Worm (Caenorhabditis elegans) whole organism, late embryonic: ENCODE results near the gene irld-23.

Experiments
- F13H6.1 ChIP-seq: sonication (generic microtip); optimal IDR thresholded peaks from 2 replicates; lab custom pipeline; 2016; ENCODE audit warnings: missing genetic modification characterization, missing compliant biosample characterization
- K09A11.1 ChIP-seq: sonication (generic microtip); optimal IDR thresholded peaks from 2 replicates; lab custom pipeline; 2017; ENCODE audit warnings: antibody characterized with exemption, mild to moderate bottlenecking, missing genetic modification characterization, missing compliant biosample characterization; ENCODE audit not compliant: insufficient read depth
- T23F11.4 ChIP-seq: fragments of 200-800 bp; sonication (Bioruptor generic); optimal IDR thresholded peaks from 2 replicates; lab custom pipeline; 2018; ENCODE audit warnings: mild to moderate bottlenecking, missing genetic modification characterization, missing compliant biosample characterization
- ama-1 ChIP-seq: fragments of 150-350 bp; optimal IDR thresholded peaks from 2 replicates; lab custom pipeline; 2014
- ceh-18 ChIP-seq: sonication (generic microtip); optimal IDR thresholded peaks from 2 replicates; lab custom pipeline; 2016; ENCODE audit warnings: missing genetic modification characterization, missing compliant biosample characterization
- ceh-30 ChIP-seq: fragments of 150-350 bp; optimal IDR thresholded peaks from 2 replicates; lab custom pipeline; 2014; ENCODE audit warnings: missing biosample characterization, missing genetic modification characterization
- ceh-31 ChIP-seq: sonication (generic microtip); optimal IDR thresholded peaks from 2 replicates; lab custom pipeline; 2016; ENCODE audit warnings: missing genetic modification characterization, missing compliant biosample characterization
- ceh-45 ChIP-seq: fragments of 200-800 bp; sonication (Bioruptor generic); IDR thresholded peaks from 2 replicates; pipeline ENCODE4 v1.3.6; 2022; ENCODE audit warnings: missing genetic modification reagents, missing genetic modification characterization, missing compliant biosample characterization
- ceh-9 ChIP-seq: sonication (generic microtip); optimal IDR thresholded peaks from 2 replicates; lab custom pipeline; 2016; ENCODE audit warnings: mild to moderate bottlenecking, missing genetic modification characterization, inconsistent platforms, missing compliant biosample characterization
- dve-1 ChIP-seq: sonication (generic microtip); optimal IDR thresholded peaks from 2 replicates; lab custom pipeline; 2017; ENCODE audit warnings: antibody characterized with exemption, mild to moderate bottlenecking, missing genetic modification characterization, missing compliant biosample characterization
- elt-2 ChIP-seq: sonication (generic microtip); optimal IDR thresholded peaks from 2 replicates; lab custom pipeline; 2016; ENCODE audit warnings: missing genetic modification reagents, missing genetic modification characterization, missing compliant biosample characterization
- elt-4 ChIP-seq: sonication (generic microtip); optimal IDR thresholded peaks from 2 replicates; lab custom pipeline; 2016; ENCODE audit warnings: missing genetic modification characterization, missing compliant biosample characterization
- ets-4 ChIP-seq: sonication (generic microtip); optimal IDR thresholded peaks from 2 replicates; lab custom pipeline; 2016; ENCODE audit warnings: missing genetic modification characterization, missing compliant biosample characterization
- fax-1 ChIP-seq: sonication (generic microtip); optimal IDR thresholded peaks from 2 replicates; lab custom pipeline; 2016; ENCODE audit warnings: missing genotype, missing genetic modification characterization, missing compliant biosample characterization
- fkh-10 ChIP-seq: fragments of 150-350 bp; optimal IDR thresholded peaks from 2 replicates; lab custom pipeline; 2014; ENCODE audit warnings: missing biosample characterization, missing genetic modification reagents, missing genetic modification characterization
- gmeb-2 ChIP-seq: sonication (generic microtip); optimal IDR thresholded peaks from 2 replicates; lab custom pipeline; 2016; ENCODE audit warnings: missing genetic modification characterization, inconsistent platforms, missing compliant biosample characterization
- hlh-30 ChIP-seq: sonication (generic microtip); optimal IDR thresholded peaks from 2 replicates; lab custom pipeline; 2017; ENCODE audit warnings: antibody characterized with exemption, missing genetic modification characterization, missing compliant biosample characterization; ENCODE audit not compliant: insufficient read depth
- hlh-8 ChIP-seq: sonication (generic microtip); optimal IDR thresholded peaks from 2 replicates; lab custom pipeline; 2016; ENCODE audit warnings: missing genotype, missing genetic modification characterization, missing compliant biosample characterization
- lin-11 ChIP-seq: fragments of 200-800 bp; sonication (Bioruptor generic); optimal IDR thresholded peaks from 2 replicates; lab custom pipeline; 2018; ENCODE audit warnings: mild to moderate bottlenecking, missing genetic modification characterization, missing compliant biosample characterization
- nhr-11 ChIP-seq: fragments of 150-350 bp; optimal IDR thresholded peaks from 2 replicates; lab custom pipeline; 2014; ENCODE audit warnings: missing biosample characterization, missing genetic modification characterization
- odd-2 ChIP-seq: sonication (generic microtip); optimal IDR thresholded peaks from 2 replicates; lab custom pipeline; 2017; ENCODE audit warnings: antibody characterized with exemption, mild to moderate bottlenecking, missing genetic modification characterization, missing compliant biosample characterization
- pag-3 ChIP-seq: sonication (generic microtip); optimal IDR thresholded peaks from 2 replicates; lab custom pipeline; 2016; ENCODE audit warnings: missing compliant biosample characterization, missing genetic modification characterization, borderline replicate concordance
- pat-9 ChIP-seq: fragments of 200-800 bp; sonication (Bioruptor generic); optimal IDR thresholded peaks from 2 replicates; lab custom pipeline; 2018; ENCODE audit warnings: mild to moderate bottlenecking, missing genetic modification characterization, moderate library complexity, missing compliant biosample characterization
- pax-1 ChIP-seq: fragments of 150-350 bp; optimal IDR thresholded peaks from 2 replicates; lab custom pipeline; 2014; ENCODE audit warnings: missing biosample characterization, missing genetic modification characterization
- pha-2 ChIP-seq: sonication (generic microtip); optimal IDR thresholded peaks from 2 replicates; lab custom pipeline; 2017; ENCODE audit warnings: mild to moderate bottlenecking, missing genetic modification characterization, missing compliant biosample characterization
- pha-4 ChIP-seq: fragments of 150-350 bp; optimal IDR thresholded peaks from 2 replicates; lab custom pipeline; 2018; ENCODE audit warnings: missing biosample characterization, missing genetic modification reagents, missing genetic modification characterization
- pqm-1 ChIP-seq: sonication (generic microtip); optimal IDR thresholded peaks from 2 replicates; lab custom pipeline; 2016; ENCODE audit warnings: missing genetic modification characterization, missing compliant biosample characterization
- rnt-1 ChIP-seq: sonication (generic microtip); optimal IDR thresholded peaks from 2 replicates; lab custom pipeline; 2016; ENCODE audit warnings: missing genetic modification characterization, missing compliant biosample characterization
- sox-2 ChIP-seq: fragments of 200-800 bp; sonication (Bioruptor generic); IDR thresholded peaks from 2 replicates; pipeline ENCODE4 v1.3.6; 2022; ENCODE audit warnings: missing genetic modification reagents, missing genetic modification characterization, missing compliant biosample characterization
- tbx-7 ChIP-seq: sonication (generic microtip); optimal IDR thresholded peaks from 2 replicates; lab custom pipeline; 2016; ENCODE audit warnings: missing genotype, missing genetic modification characterization, missing compliant biosample characterization
- ttx-3 ChIP-seq: sonication (generic microtip); optimal IDR thresholded peaks from 2 replicates; lab custom pipeline; 2016; ENCODE audit warnings: missing genetic modification reagents, missing genetic modification characterization, missing compliant biosample characterization
- unc-3 ChIP-seq, 2 experiments: fragments of 200-800 bp in 1 of 2; sonication (Bioruptor generic) in 1 of 2; sonication (generic microtip) in 1 of 2; conservative IDR thresholded peaks in 1 of 2; optimal IDR thresholded peaks in 1 of 2; 2 replicates each; pipeline versions ENCODE4 v1.3.6 to Lab custom; 2016 to 2022; ENCODE audit warnings: missing compliant biosample characterization in 2 of 2, missing genetic modification characterization in 2 of 2, missing genetic modification reagents in 1 of 2
- unc-55 ChIP-seq: sonication (generic microtip); optimal IDR thresholded peaks from 2 replicates; lab custom pipeline; 2017; ENCODE audit warnings: missing biosample characterization, missing genetic modification reagents, missing genetic modification characterization

irld-23 gene

ce11 chrX:17066937-17067336, 13.5 kb downstream of the irld-23 start:
- peak; percentile 29 for TF ChIP-seq elt-2 (tag; lab: Kevin White, UChicago)
- TF ChIP-seq ets-4 (tag; lab: Kevin White, UChicago) = no peak

ce11 chrX:17064820-17065219, 15.7 kb downstream of the irld-23 start:
- peak; percentile 36 for TF ChIP-seq elt-2 (tag; lab: Kevin White, UChicago)
- TF ChIP-seq pha-2 (tag; lab: Kevin White, UChicago) = no peak

- peak; percentile 48 for TF ChIP-seq elt-2 (tag; lab: Kevin White, UChicago)
- TF ChIP-seq hlh-30 (tag; lab: Kevin White, UChicago) = peak; percentile 42
- TF ChIP-seq tbx-7 = no peak
- TF ChIP-seq, all 69 proteins: peak for 2
These were observed 16.7 kb downstream of the irld-23 start for ce11 chrX:17063749-17064252.

ce11 chrX:17062165-17062564, 18.3 kb downstream of the irld-23 start:
- peak; percentile 77 for TF ChIP-seq hlh-8
- TF ChIP-seq gmeb-2 = no peak
- TF ChIP-seq pat-9 (tag; lab: Kevin White, UChicago) = no peak
- no peak for TF ChIP-seq lin-11 (tag; lab: Kevin White, UChicago)

- no peak for TF ChIP-seq pha-2 (tag; lab: Kevin White, UChicago)
- no peak for TF ChIP-seq ceh-9 (tag; lab: Kevin White, UChicago)
- TF ChIP-seq pqm-1 (tag; lab: Kevin White, UChicago) = no peak
- no peak for TF ChIP-seq F13H6.1 (tag; lab: Kevin White, UChicago)
- no peak for TF ChIP-seq elt-4 (tag; lab: Kevin White, UChicago)
- no peak for TF ChIP-seq fkh-10 (GFP tag; lab: Kevin White, UChicago)
- TF ChIP-seq ceh-30 = no peak
- no peak for TF ChIP-seq hlh-8
- no peak for TF ChIP-seq unc-3 (GFP tag; conservative IDR thresholded peaks at IDR 0.05; lab: Robert Waterston, UW)
- TF ChIP-seq unc-3 (tag; optimal IDR thresholded peaks at IDR 0.05; lab: Kevin White, UChicago) = no peak
- no peak for TF ChIP-seq ceh-31 (tag; lab: Kevin White, UChicago)
- no peak for TF ChIP-seq T23F11.4 (GFP tag; lab: Kevin White, UChicago)
- TF ChIP-seq rnt-1 (tag; lab: Kevin White, UChicago) = no peak
- TF ChIP-seq pag-3 (tag; lab: Kevin White, UChicago) = no peak
- TF ChIP-seq ceh-45 (GFP tag; lab: Robert Waterston, UW) = no peak
- TF ChIP-seq unc-55 (GFP tag; lab: Kevin White, UChicago) = no peak
These were observed 20.7 kb downstream of the irld-23 start for ce11 chrX:17059760-17060159.

ce11 chrX:17058340-17058739, 22.1 kb downstream of the irld-23 start:
- no peak for TF ChIP-seq hlh-8
- no peak for TF ChIP-seq F13H6.1 (tag; lab: Kevin White, UChicago)
- TF ChIP-seq dve-1 (tag; lab: Kevin White, UChicago) = no peak
- TF ChIP-seq rnt-1 (tag; lab: Kevin White, UChicago) = no peak
- no peak for TF ChIP-seq fax-1 (tag; lab: Kevin White, UChicago)
- TF ChIP-seq odd-2 (tag; lab: Kevin White, UChicago) = no peak
- no peak for TF ChIP-seq pqm-1 (tag; lab: Kevin White, UChicago)
- no peak for TF ChIP-seq pax-1 (tag; lab: Kevin White, UChicago)
- no peak for TF ChIP-seq sox-2 (GFP tag; lab: Robert Waterston, UW)
- no peak for TF ChIP-seq pag-3 (tag; lab: Kevin White, UChicago)
- TF ChIP-seq hlh-30 (tag; lab: Kevin White, UChicago) = no peak
- no peak for TF ChIP-seq ceh-18
- no peak for TF ChIP-seq fkh-10 (GFP tag; lab: Kevin White, UChicago)
- no peak for TF ChIP-seq ttx-3 (tag; lab: Kevin White, UChicago)
- no peak for TF ChIP-seq pha-4 (tag; lab: Kevin White, UChicago)
- TF ChIP-seq elt-2 (tag; lab: Kevin White, UChicago) = no peak
- no peak for TF ChIP-seq K09A11.1 (tag; lab: Kevin White, UChicago)
- TF ChIP-seq nhr-11 = no peak
- no peak for TF ChIP-seq ama-1 (lab: Kevin White, UChicago)
